In the genomic region with DNA sequence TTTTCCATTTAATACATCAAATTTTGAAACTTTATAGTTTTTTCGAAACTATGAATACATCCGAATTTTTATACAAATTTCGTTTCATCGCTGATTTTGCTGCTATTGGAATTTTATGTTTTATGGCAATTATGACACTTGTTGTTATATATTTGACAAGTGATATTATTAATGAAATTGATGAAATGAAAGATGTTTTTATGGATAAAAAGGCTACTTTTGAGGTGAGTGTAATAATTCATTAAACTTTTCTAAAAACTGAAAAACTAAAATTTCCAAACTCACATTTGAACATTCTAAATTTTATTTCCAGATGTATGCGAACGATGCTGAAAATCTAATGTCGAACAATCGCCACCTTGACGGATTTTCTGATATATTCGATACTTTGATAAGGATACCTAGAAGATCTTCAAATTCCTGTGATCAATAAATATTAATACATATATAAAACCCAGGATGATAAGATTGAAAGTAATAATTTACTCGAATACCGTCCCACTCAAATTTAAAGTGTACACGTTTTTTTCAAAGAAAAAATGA, we compare ENCODE assay signal across 1 worm cellular context.
TF ChIP-seq lines count a peak whose summit lies in the region.

A gene (plus strand): TSS at position 51 of the 543 bp plus-strand sequence.
A gene (minus strand): TSS at position 402 of the 543 bp plus-strand sequence.

TF ChIP-seq in whole organism, young adult, 124 proteins besides CTCF, POLR2A, EP300 and RAD21 (continued from another document):
- TF ChIP-seq mel-28 (tag; optimal IDR thresholded peaks at IDR 0.05; lab: Kevin White, UChicago; ENCODE audit: borderline replicate concordance): no peak
- TF ChIP-seq egl-18 (GFP tag; IDR thresholded peaks at IDR 0.05; lab: Robert Waterston, UW): no peak
- TF ChIP-seq pha-4 (tag; optimal IDR thresholded peaks at IDR 0.05; lab: Kevin White, UChicago): no peak
- TF ChIP-seq xnd-1 (tag; optimal IDR thresholded peaks at IDR 0.05; lab: Kevin White, UChicago): no peak
- no peak for TF ChIP-seq sea-2 (GFP tag; IDR thresholded peaks at IDR 0.05; lab: Robert Waterston, UW)
- TF ChIP-seq madf-10 (tag; optimal IDR thresholded peaks at IDR 0.05; lab: Kevin White, UChicago): no peak
- TF ChIP-seq B0336.3 (GFP tag; IDR thresholded peaks at IDR 0.05; lab: Robert Waterston, UW): peak; percentile 10; the same call in 1 of the 2 replicates
- peak; percentile 25 for TF ChIP-seq hmg-1.2 (GFP tag; IDR thresholded peaks at IDR 0.05; lab: Robert Waterston, UW)
- no peak for TF ChIP-seq dox-1 (GFP tag; IDR thresholded peaks at IDR 0.05; lab: Robert Waterston, UW)
- no peak for TF ChIP-seq mcd-1 (GFP tag; IDR thresholded peaks at IDR 0.05; lab: Robert Waterston, UW)
- no peak; the same call in 1 of the 2 replicates for TF ChIP-seq madf-8 (GFP tag; conservative IDR thresholded peaks at IDR 0.05; lab: Robert Waterston, UW)
- peak; percentile 63 for TF ChIP-seq D2030.7 (GFP tag; IDR thresholded peaks at IDR 0.05; lab: Robert Waterston, UW)
- no peak for TF ChIP-seq ZK185.1 (tag; optimal IDR thresholded peaks at IDR 0.05; lab: Kevin White, UChicago; ENCODE audit: poor library complexity, severe bottlenecking)
- TF ChIP-seq ceh-100 (GFP tag; IDR thresholded peaks at IDR 0.05; lab: Robert Waterston, UW): peak; percentile 9; the same call in 1 of the 2 replicates
- TF ChIP-seq mxl-1 (tag; optimal IDR thresholded peaks at IDR 0.05; lab: Kevin White, UChicago): peak; percentile 10
- TF ChIP-seq nhr-179 (tag; optimal IDR thresholded peaks at IDR 0.05; lab: Kevin White, UChicago): no peak
- TF ChIP-seq nfya-1 (tag; optimal IDR thresholded peaks at IDR 0.05; lab: Kevin White, UChicago; ENCODE audit: borderline replicate concordance, insufficient read depth): no peak
- no peak for TF ChIP-seq Y53F4B.3 (GFP tag; IDR thresholded peaks at IDR 0.05; lab: Robert Waterston, UW)
- no peak for TF ChIP-seq ets-4 (GFP tag; optimal IDR thresholded peaks at IDR 0.05; lab: Kevin White, UChicago)
- no peak for TF ChIP-seq F37B4.10 (GFP tag; IDR thresholded peaks at IDR 0.05; lab: Robert Waterston, UW)
- no peak for TF ChIP-seq cebp-2 (GFP tag; IDR thresholded peaks at IDR 0.05; lab: Robert Waterston, UW)
- TF ChIP-seq aptf-3 (GFP tag; IDR thresholded peaks at IDR 0.05; lab: Robert Waterston, UW): no peak
- 0 out of 2 replicates have a peak, but pooled peaks have one; percentile 36 for TF ChIP-seq Y53G8AR.9 (GFP tag; conservative IDR thresholded peaks at IDR 0.05; lab: Robert Waterston, UW)
- TF ChIP-seq cebp-1 (GFP tag; IDR thresholded peaks at IDR 0.05; lab: Robert Waterston, UW): no peak
- TF ChIP-seq cebp-1 (tag; optimal IDR thresholded peaks at IDR 0.05; lab: Kevin White, UChicago): peak; percentile 39
- TF ChIP-seq lin-54 (GFP tag; optimal IDR thresholded peaks at IDR 0.05; lab: Kevin White, UChicago): peak; percentile 60
- TF ChIP-seq F23B12.7 (tag; optimal IDR thresholded peaks at IDR 0.05; lab: Kevin White, UChicago; ENCODE audit: insufficient read depth): no peak
- TF ChIP-seq gei-17 (GFP tag; optimal IDR thresholded peaks at IDR 0.05; lab: Kevin White, UChicago): no peak
- peak in 1 of 3 experiments; percentile 10 for TF ChIP-seq lin-35 (GFP tag; optimal IDR thresholded peaks at IDR 0.05; lab: Kevin White, UChicago)
- TF ChIP-seq tbx-9 (tag; optimal IDR thresholded peaks at IDR 0.05; lab: Kevin White, UChicago; ENCODE audit: borderline replicate concordance): no peak
- TF ChIP-seq ztf-28 (GFP tag; IDR thresholded peaks at IDR 0.05; lab: Robert Waterston, UW): no peak
- TF ChIP-seq lin-40 (tag; optimal IDR thresholded peaks at IDR 0.05; lab: Kevin White, UChicago): no peak
- TF ChIP-seq dpl-1 (GFP tag; optimal IDR thresholded peaks at IDR 0.05; lab: Kevin White, UChicago): no peak
- TF ChIP-seq snpc-4 (GFP tag; optimal IDR thresholded peaks at IDR 0.05; lab: Kevin White, UChicago): no peak
- peak in 1 of 4 experiments; percentile 60 for TF ChIP-seq snpc-4 (tag; optimal IDR thresholded peaks at IDR 0.05; lab: Kevin White, UChicago)
- peak; percentile 71 for TF ChIP-seq snpc-3.4 (tag; optimal IDR thresholded peaks at IDR 0.05; lab: Kevin White, UChicago)
- no peak for TF ChIP-seq attf-6 (GFP tag; IDR thresholded peaks at IDR 0.05; lab: Robert Waterston, UW)
- no peak for TF ChIP-seq hmg-20 (GFP tag; IDR thresholded peaks at IDR 0.05; lab: Robert Waterston, UW)
- TF ChIP-seq F57A8.1 (GFP tag; optimal IDR thresholded peaks at IDR 0.05; lab: Kevin White, UChicago): no peak
- TF ChIP-seq Y79H2A.3 (GFP tag; conservative IDR thresholded peaks at IDR 0.05; lab: Robert Waterston, UW): no peak
- TF ChIP-seq F52B5.7 (tag; optimal IDR thresholded peaks at IDR 0.05; lab: Kevin White, UChicago): peak; percentile 61
- no peak for TF ChIP-seq B0019.2 (GFP tag; conservative IDR thresholded peaks at IDR 0.05; lab: Robert Waterston, UW)
- peak; percentile 70 for TF ChIP-seq F49E8.2 (tag; optimal IDR thresholded peaks at IDR 0.05; lab: Kevin White, UChicago; ENCODE audit: insufficient read depth)
- no peak for TF ChIP-seq ztf-3 (GFP tag; optimal IDR thresholded peaks at IDR 0.05; lab: Kevin White, UChicago)
- TF ChIP-seq bed-2 (GFP tag; IDR thresholded peaks at IDR 0.05; lab: Robert Waterston, UW): no peak
- TF ChIP-seq ztf-25 (GFP tag; IDR thresholded peaks at IDR 0.05; lab: Robert Waterston, UW): no peak
- peak; percentile 66 for TF ChIP-seq hsf-1 (GFP tag; IDR thresholded peaks at IDR 0.05; lab: Robert Waterston, UW)
- TF ChIP-seq F33H1.4 (GFP tag; IDR thresholded peaks at IDR 0.05; lab: Robert Waterston, UW): peak; percentile 35; the same call in 1 of the 2 replicates
- TF ChIP-seq Y56A3A.18 (GFP tag; IDR thresholded peaks at IDR 0.05; lab: Robert Waterston, UW): 0 out of 2 replicates have a peak, but pooled peaks have one; percentile 22
- TF ChIP-seq sptf-2 (GFP tag; optimal IDR thresholded peaks at IDR 0.05; lab: Kevin White, UChicago): no peak
- 0 out of 2 replicates have a peak, but pooled peaks have one; percentile 48 for TF ChIP-seq madf-3 (GFP tag; IDR thresholded peaks at IDR 0.05; lab: Robert Waterston, UW)
- TF ChIP-seq nhr-90 (tag; optimal IDR thresholded peaks at IDR 0.05; lab: Kevin White, UChicago): no peak
- TF ChIP-seq repo-1 (tag; optimal IDR thresholded peaks at IDR 0.05; lab: Kevin White, UChicago): no peak
- TF ChIP-seq T26A5.8 (tag; optimal IDR thresholded peaks at IDR 0.05; lab: Kevin White, UChicago): no peak
- no peak for TF ChIP-seq fkh-3 (tag; optimal IDR thresholded peaks at IDR 0.05; lab: Kevin White, UChicago)
- TF ChIP-seq ceh-91 (GFP tag; IDR thresholded peaks at IDR 0.05; lab: Robert Waterston, UW): no peak
- TF ChIP-seq T07F8.4 (tag; optimal IDR thresholded peaks at IDR 0.05; lab: Kevin White, UChicago): no peak
- no peak for TF ChIP-seq F10E7.11 (tag; optimal IDR thresholded peaks at IDR 0.05; lab: Kevin White, UChicago)
- TF ChIP-seq ceh-27 (GFP tag; optimal IDR thresholded peaks at IDR 0.05; lab: Kevin White, UChicago): no peak
- TF ChIP-seq nhr-80 (tag; optimal IDR thresholded peaks at IDR 0.05; lab: Kevin White, UChicago): no peak
- TF ChIP-seq snpc-1.3 (tag; optimal IDR thresholded peaks at IDR 0.05; lab: Kevin White, UChicago; ENCODE audit: insufficient read depth): peak; percentile 69
- TF ChIP-seq hrde-1 (tag; optimal IDR thresholded peaks at IDR 0.05; lab: Kevin White, UChicago; ENCODE audit: borderline replicate concordance): peak; percentile 63
- TF ChIP-seq somi-1 (GFP tag; optimal IDR thresholded peaks at IDR 0.05; lab: Kevin White, UChicago): no peak
- TF ChIP-seq ztf-18 (tag; optimal IDR thresholded peaks at IDR 0.05; lab: Kevin White, UChicago): peak; percentile 1
- peak; percentile 18 for TF ChIP-seq lsl-1 (GFP tag; optimal IDR thresholded peaks at IDR 0.05; lab: Kevin White, UChicago)
- no peak for TF ChIP-seq ama-1 (optimal IDR thresholded peaks at IDR 0.05; lab: Kevin White, UChicago)
- peak; percentile 11 to 63 for TF ChIP-seq ama-1 (GFP tag; optimal IDR thresholded peaks at IDR 0.05; lab: Kevin White, UChicago)
- no peak for TF ChIP-seq snpc-1.1 (tag; optimal IDR thresholded peaks at IDR 0.05; lab: Kevin White, UChicago; ENCODE audit: insufficient read depth)
- no peak for TF ChIP-seq F55B11.4 (tag; optimal IDR thresholded peaks at IDR 0.05; lab: Kevin White, UChicago; ENCODE audit: borderline replicate concordance, insufficient read depth)
- TF ChIP-seq B0035.1 (tag; optimal IDR thresholded peaks at IDR 0.05; lab: Kevin White, UChicago): no peak
- no peak for TF ChIP-seq unc-62 (GFP tag; optimal IDR thresholded peaks at IDR 0.05; lab: Kevin White, UChicago)
- no peak for TF ChIP-seq ceh-40 (GFP tag; IDR thresholded peaks at IDR 0.05; lab: Robert Waterston, UW)
- TF ChIP-seq pbrm-1 (GFP tag; IDR thresholded peaks at IDR 0.05; lab: Robert Waterston, UW): peak; percentile 59; the same call in 1 of the 2 replicates
- no peak for TF ChIP-seq rec-8 (tag; optimal IDR thresholded peaks at IDR 0.05; lab: Kevin White, UChicago)
- no peak for TF ChIP-seq tbp1 (GFP tag; optimal IDR thresholded peaks at IDR 0.05; lab: Kevin White, UChicago)
- no peak for TF ChIP-seq bed-1 (GFP tag; IDR thresholded peaks at IDR 0.05; lab: Robert Waterston, UW)
- peak; percentile 85 for TF ChIP-seq ekl-4 (GFP tag; IDR thresholded peaks at IDR 0.05; lab: Robert Waterston, UW)
- TF ChIP-seq ceh-58 (GFP tag; IDR thresholded peaks at IDR 0.05; lab: Robert Waterston, UW): no peak
- TF ChIP-seq Y95B8A.8 (GFP tag; IDR thresholded peaks at IDR 0.05; lab: Robert Waterston, UW): peak; percentile 61; the same call in 1 of the 2 replicates
- TF ChIP-seq attf-3 (GFP tag; conservative IDR thresholded peaks at IDR 0.05; lab: Robert Waterston, UW): no peak
- no peak for TF ChIP-seq hlh-12 (tag; optimal IDR thresholded peaks at IDR 0.05; lab: Kevin White, UChicago)
- peak; percentile 71 for TF ChIP-seq nfyb-1 (GFP tag; IDR thresholded peaks at IDR 0.05; lab: Robert Waterston, UW)
- no peak for TF ChIP-seq lir-1 (GFP tag; conservative IDR thresholded peaks at IDR 0.05; lab: Robert Waterston, UW)
- no peak for TF ChIP-seq lsy-27 (tag; optimal IDR thresholded peaks at IDR 0.05; lab: Kevin White, UChicago; ENCODE audit: borderline replicate concordance, insufficient read depth)
